Worm (Caenorhabditis elegans) whole organism, L4 larva: ENCODE data around the gene R07E5.17.

Source experiments
- Y5F2A.4 ChIP-seq: fragments of 200-800 bp; sonication (Bioruptor generic); optimal IDR thresholded peaks from 2 replicates; lab custom pipeline; 2018; ENCODE audit warnings: mild to moderate bottlenecking, missing genetic modification characterization, missing compliant biosample characterization
- fkh-10 ChIP-seq: fragments of 150-350 bp; optimal IDR thresholded peaks from 2 replicates; lab custom pipeline; 2014; ENCODE audit warnings: missing biosample characterization, missing genetic modification reagents, missing genetic modification characterization
- lin-1 ChIP-seq: fragments of 200-800 bp; sonication (Bioruptor generic); IDR thresholded peaks from 2 replicates; pipeline ENCODE4 v1.3.6; 2022; ENCODE audit warnings: missing genetic modification reagents, missing genetic modification characterization, missing compliant biosample characterization
- nhr-28 ChIP-seq: fragments of 150-350 bp; optimal IDR thresholded peaks from 2 replicates; lab custom pipeline; 2014; ENCODE audit warnings: missing biosample characterization, missing genetic modification characterization
- nhr-76 ChIP-seq: fragments of 150-350 bp; optimal IDR thresholded peaks from 2 replicates; lab custom pipeline; 2014; ENCODE audit warnings: missing biosample characterization, missing genetic modification characterization
- nhr-77 ChIP-seq: fragments of 150-350 bp; optimal IDR thresholded peaks from 2 replicates; lab custom pipeline; 2014; ENCODE audit warnings: missing biosample characterization, missing genetic modification characterization
- snpc-4 ChIP-seq: fragments of 150-350 bp; optimal IDR thresholded peaks from 2 replicates; lab custom pipeline; 2014; ENCODE audit warnings: missing biosample characterization, missing genetic modification characterization
- zag-1 ChIP-seq: fragments of 150-350 bp; optimal IDR thresholded peaks from 2 replicates; lab custom pipeline; 2014; ENCODE audit warnings: missing biosample characterization, missing genetic modification characterization

DNA sequence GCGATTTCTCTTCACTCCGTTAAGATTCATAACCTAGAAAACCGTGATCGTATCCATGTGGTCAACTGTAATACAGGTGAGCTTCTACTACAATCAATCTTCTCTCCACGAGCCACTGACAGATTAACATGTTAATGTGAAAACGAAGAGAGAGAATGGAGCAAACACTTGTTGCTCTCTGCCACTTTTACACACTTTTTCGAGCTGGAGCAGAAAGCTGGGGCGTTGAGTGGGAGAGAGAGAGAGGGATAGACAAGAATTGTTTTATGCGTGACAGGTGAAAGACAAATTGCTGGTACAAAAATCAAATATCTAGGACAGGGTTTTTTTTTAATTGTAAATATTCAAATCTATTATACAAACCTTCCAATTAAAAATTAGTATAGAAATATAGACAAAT lies 45.9 kb downstream of the R07E5.17 start:
- TF ChIP-seq Y5F2A.4 (no peak), nhr-28 (tag; lab: Kevin White, UChicago) (no peak), snpc-4 (tag; lab: Kevin White, UChicago) (no peak), nhr-76 (tag; lab: Kevin White, UChicago) (no peak), zag-1 (tag; lab: Kevin White, UChicago) (no peak), lin-1 (GFP tag; lab: Robert Waterston, UW) (no peak), nhr-77 (tag; lab: Kevin White, UChicago) (no peak), fkh-10 (no peak)
